Worm (Caenorhabditis elegans) whole organism, L4 larva: ENCODE results near the gene ZC449.7.

ENCODE experiments used
- F37D6.2 ChIP-seq: sonication (generic microtip); optimal IDR thresholded peaks from 2 replicates; lab custom pipeline; 2016; ENCODE audit warnings: mild to moderate bottlenecking, missing genetic modification characterization, missing compliant biosample characterization
- F44E2.7 ChIP-seq: fragments of 200-800 bp; sonication (Bioruptor generic); IDR thresholded peaks from 2 replicates; pipeline ENCODE4 v2.1.2; 2022; ENCODE audit warnings: missing genetic modification characterization, missing compliant biosample characterization
- Y48G9A.11 ChIP-seq: fragments of 200-800 bp; sonication (Bioruptor generic); IDR thresholded peaks from 2 replicates; pipeline ENCODE4 v1.3.6; 2022; ENCODE audit warnings: missing genetic modification reagents, missing genetic modification characterization, missing compliant biosample characterization
- ceh-82 ChIP-seq: sonication (generic microtip); optimal IDR thresholded peaks from 2 replicates; lab custom pipeline; 2017; ENCODE audit warnings: missing biosample characterization, missing genetic modification characterization
- ces-1 ChIP-seq: fragments of 150-350 bp; sonication (generic microtip); optimal IDR thresholded peaks from 4 replicates; lab custom pipeline; 2014; ENCODE audit warnings: missing biosample characterization, missing genetic modification reagents, missing genetic modification characterization
- daf-16 ChIP-seq, 3 experiments: sonication (generic microtip); optimal IDR thresholded peaks; 2 replicates each; lab custom pipeline; 2016 to 2017; ENCODE audit warnings: missing genetic modification characterization in 3 of 3, missing genetic modification reagents in 3 of 3, mild to moderate bottlenecking in 2 of 3, missing compliant biosample characterization in 2 of 3, missing biosample characterization in 1 of 3, moderate library complexity in 1 of 3
- dmd-6 ChIP-seq: fragments of 200-800 bp; sonication (Bioruptor generic); IDR thresholded peaks from 2 replicates; pipeline ENCODE4 v1.3.6; 2022; ENCODE audit warnings: missing genetic modification reagents, missing genetic modification characterization, missing compliant biosample characterization
- dpl-1 ChIP-seq: fragments of 150-350 bp; optimal IDR thresholded peaks from 2 replicates; lab custom pipeline; 2014; ENCODE audit warnings: missing biosample characterization, missing genetic modification reagents, missing genetic modification characterization
- dve-1 ChIP-seq: sonication (generic microtip); optimal IDR thresholded peaks from 2 replicates; lab custom pipeline; 2017; ENCODE audit warnings: antibody characterized with exemption, mild to moderate bottlenecking, missing genetic modification characterization, missing compliant biosample characterization; ENCODE audit not compliant: insufficient read depth
- egl-43 ChIP-seq: fragments of 200-800 bp; sonication (Bioruptor generic); IDR thresholded peaks from 2 replicates; pipeline ENCODE4 v1.3.6; 2022; ENCODE audit warnings: missing genetic modification reagents, missing genetic modification characterization, missing compliant biosample characterization
- hif-1 ChIP-seq, 2 experiments: sonication (generic microtip); optimal IDR thresholded peaks; 2 replicates each; lab custom pipeline; 2016 to 2017; ENCODE audit warnings: missing compliant biosample characterization in 2 of 2, missing genetic modification characterization in 2 of 2, missing genetic modification reagents in 2 of 2, missing genotype in 2 of 2, mild to moderate bottlenecking in 1 of 2
- hlh-11 ChIP-seq: fragments of 200-800 bp; sonication (Bioruptor generic); optimal IDR thresholded peaks from 2 replicates; lab custom pipeline; 2018; ENCODE audit warnings: mild to moderate bottlenecking, missing genetic modification characterization, missing compliant biosample characterization
- hlh-30 ChIP-seq: sonication (generic microtip); optimal IDR thresholded peaks from 2 replicates; lab custom pipeline; 2017; ENCODE audit warnings: antibody characterized with exemption, mild to moderate bottlenecking, missing genetic modification characterization, missing compliant biosample characterization; ENCODE audit not compliant: insufficient read depth
- hmg-1.1 ChIP-seq: fragments of 200-800 bp; sonication (Bioruptor generic); IDR thresholded peaks from 2 replicates; pipeline ENCODE4 v1.3.6; 2022; ENCODE audit warnings: missing genetic modification reagents, missing genetic modification characterization, missing compliant biosample characterization
- jun-1 ChIP-seq: fragments of 150-350 bp; optimal IDR thresholded peaks from 2 replicates; lab custom pipeline; 2014; ENCODE audit warnings: missing biosample characterization, missing genetic modification reagents, missing genetic modification characterization
- lim-7 ChIP-seq: fragments of 200-800 bp; sonication (Bioruptor generic); IDR thresholded peaks from 2 replicates; pipeline ENCODE4 v1.3.6; 2022; ENCODE audit warnings: missing genetic modification characterization, missing compliant biosample characterization
- lin-13 ChIP-seq: fragments of 150-350 bp; optimal IDR thresholded peaks from 2 replicates; lab custom pipeline; 2014; ENCODE audit warnings: missing biosample characterization, missing genetic modification reagents, missing genetic modification characterization
- lin-38 ChIP-seq: fragments of 200-800 bp; sonication (Bioruptor generic); IDR thresholded peaks from 2 replicates; pipeline ENCODE4 v1.3.6; 2022; ENCODE audit warnings: missing genetic modification reagents, missing genetic modification characterization, missing compliant biosample characterization
- mdl-1 ChIP-seq, 2 experiments: fragments of 150-350 bp in 1 of 2; sonication (generic microtip) in 1 of 2; optimal IDR thresholded peaks; 2 replicates each; lab custom pipeline; 2014 to 2017; ENCODE audit warnings: missing biosample characterization in 2 of 2, missing genetic modification characterization in 2 of 2
- mep-1 ChIP-seq: fragments of 150-350 bp; sonication (generic microtip); optimal IDR thresholded peaks from 3 replicates; lab custom pipeline; 2014; ENCODE audit warnings: missing biosample characterization, missing genetic modification characterization
- mxl-3 ChIP-seq: fragments of 200-800 bp; sonication (Bioruptor generic); optimal IDR thresholded peaks from 2 replicates; lab custom pipeline; 2018; ENCODE audit warnings: mild to moderate bottlenecking, missing genetic modification characterization, missing compliant biosample characterization
- nhr-11 ChIP-seq: fragments of 150-350 bp; optimal IDR thresholded peaks from 2 replicates; lab custom pipeline; 2014; ENCODE audit warnings: missing biosample characterization, missing genetic modification characterization
- nhr-28 ChIP-seq: fragments of 150-350 bp; optimal IDR thresholded peaks from 2 replicates; lab custom pipeline; 2014; ENCODE audit warnings: missing biosample characterization, missing genetic modification characterization
- nhr-77 ChIP-seq: fragments of 150-350 bp; optimal IDR thresholded peaks from 2 replicates; lab custom pipeline; 2014; ENCODE audit warnings: missing biosample characterization, missing genetic modification characterization
- php-3 ChIP-seq: fragments of 200-800 bp; sonication (Bioruptor generic); IDR thresholded peaks from 2 replicates; pipeline ENCODE4 v1.3.6; 2022; ENCODE audit warnings: missing genetic modification reagents, missing genetic modification characterization, missing compliant biosample characterization
- pqm-1 ChIP-seq: sonication (generic microtip); optimal IDR thresholded peaks from 2 replicates; lab custom pipeline; 2017; ENCODE audit warnings: missing biosample characterization, missing genetic modification characterization
- set-16 ChIP-seq: fragments of 200-800 bp; sonication (Bioruptor generic); IDR thresholded peaks from 2 replicates; pipeline ENCODE4 v1.3.6; 2022; ENCODE audit warnings: missing genetic modification reagents, missing genetic modification characterization, missing compliant biosample characterization
- vab-7 ChIP-seq: fragments of 200-800 bp; sonication (Bioruptor generic); IDR thresholded peaks from 2 replicates; pipeline ENCODE4 v1.3.6; 2022; ENCODE audit warnings: missing genetic modification reagents, missing genetic modification characterization, missing compliant biosample characterization
- ztf-11 ChIP-seq: fragments of 150-350 bp; optimal IDR thresholded peaks from 2 replicates; lab custom pipeline; 2014; ENCODE audit warnings: missing biosample characterization, missing genetic modification characterization
- ztf-7 ChIP-seq: fragments of 150-350 bp; optimal IDR thresholded peaks from 2 replicates; lab custom pipeline; 2014; ENCODE audit warnings: missing biosample characterization, missing genetic modification characterization

ZC449.7 gene

DNA sequence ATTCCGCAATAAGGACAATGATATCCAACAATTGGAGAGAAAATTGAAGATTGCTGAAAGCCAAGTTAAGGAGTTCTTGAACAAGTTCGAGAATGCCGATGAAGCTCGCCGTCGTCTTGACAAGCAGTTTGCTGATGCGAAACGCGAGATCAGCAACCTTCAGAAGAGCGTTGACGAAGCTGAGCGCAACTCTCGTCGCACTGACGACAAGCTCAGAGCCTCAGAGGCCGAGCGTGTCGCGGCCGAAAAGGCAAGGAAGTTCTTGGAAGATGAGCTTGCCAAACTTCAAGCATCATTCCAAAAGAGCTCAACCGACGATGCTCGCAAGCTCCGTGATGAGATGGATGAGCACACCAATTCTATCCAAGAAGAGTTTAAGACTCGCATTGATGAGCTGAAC lies 27.5 kb upstream of the ZC449.7 start:
- no peak for TF ChIP-seq F37D6.2 (tag; lab: Kevin White, UChicago)
- TF ChIP-seq set-16: peak; percentile 68
- 0 out of 2 replicates have a peak, but pooled peaks have one; percentile 38 for TF ChIP-seq egl-43

DNA sequence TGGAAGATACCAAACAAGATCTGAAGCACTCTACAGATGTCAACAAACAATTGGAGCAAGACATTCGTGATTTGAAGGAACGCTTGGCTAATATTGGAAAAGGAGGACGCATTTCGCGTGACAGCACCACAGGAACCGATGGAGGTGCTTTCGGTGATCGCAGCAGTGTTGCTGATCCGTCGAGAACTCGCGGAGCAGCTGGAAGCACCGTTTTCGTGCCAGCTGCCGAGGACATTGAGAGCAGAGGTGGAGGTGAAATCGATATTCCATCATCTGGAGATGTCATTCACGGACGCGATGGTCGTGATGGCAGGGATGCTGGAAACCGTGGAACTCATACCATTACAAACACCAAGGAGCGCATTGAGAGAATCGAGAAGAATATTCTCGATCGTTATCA lies 26.3 kb upstream of the ZC449.7 start:
- TF ChIP-seq dmd-6 (GFP tag; lab: Robert Waterston, UW): no peak
- TF ChIP-seq hlh-30 (tag; lab: Kevin White, UChicago): no peak
- TF ChIP-seq set-16: peak; percentile 64
- no peak for TF ChIP-seq pqm-1 (tag; lab: Kevin White, UChicago)

DNA sequence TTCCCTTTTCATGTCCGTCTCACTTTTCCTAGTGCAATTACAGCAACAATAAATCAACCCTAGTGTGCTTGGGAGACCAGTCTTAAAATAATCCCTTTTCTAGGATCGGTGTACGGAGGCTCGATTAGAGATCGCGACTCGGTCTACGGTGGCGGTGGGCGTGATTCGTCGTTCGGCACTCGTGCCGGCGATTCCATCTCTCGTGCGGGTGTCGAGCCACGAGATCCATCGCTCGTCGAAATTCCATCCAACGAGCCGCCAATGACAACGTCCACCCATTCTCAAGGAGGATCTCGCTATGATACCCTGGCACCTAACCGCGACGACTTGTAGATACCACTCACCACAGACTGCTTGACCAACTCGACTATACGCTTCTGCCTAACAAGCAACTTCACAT lies 21.4 kb upstream of the ZC449.7 start:
- TF ChIP-seq set-16 (peak; percentile 70), egl-43 (peak; percentile 66; the same call in 1 of the 2 replicates), php-3 (GFP tag; lab: Robert Waterston, UW) (0 out of 2 replicates have a peak, but pooled peaks have one; percentile 11), F44E2.7 (GFP tag; lab: Robert Waterston, UW) (no peak)
- TF ChIP-seq, all 104 proteins: peak for 3

DNA sequence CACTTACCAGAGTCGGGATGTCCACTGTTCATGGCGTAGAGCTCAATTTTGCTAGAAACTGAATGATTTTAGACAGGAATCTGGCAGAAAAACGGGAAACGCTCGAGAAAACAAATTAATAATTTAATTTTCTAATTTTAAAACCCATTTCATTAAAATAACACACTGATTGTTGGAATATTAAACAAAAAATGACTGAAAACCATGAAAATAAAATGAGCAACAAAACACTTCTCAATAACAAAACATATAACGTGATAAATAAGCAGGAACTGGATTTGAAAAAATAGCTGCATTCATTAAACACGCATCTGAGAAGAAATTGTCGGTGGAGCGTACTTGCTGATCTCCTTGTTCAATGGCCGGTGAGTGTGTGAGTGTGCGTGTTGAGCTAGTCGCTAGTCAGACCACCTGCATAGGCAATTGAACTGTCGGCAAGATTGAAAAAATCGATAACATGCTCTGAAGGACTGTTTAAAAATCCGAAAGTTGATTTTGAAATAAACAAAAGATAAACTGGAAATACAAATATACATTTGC lies 16.3 kb upstream of the ZC449.7 start, which contains the start of gene ZC8.6:
Gene ZC8.6, minus strand, starts transcription at position 51 of the 540 bp plus-strand sequence.
- TF ChIP-seq Y48G9A.11 (GFP tag; lab: Robert Waterston, UW) (no peak), jun-1 (tag; lab: Kevin White, UChicago) (no peak), hmg-1.1 (GFP tag; lab: Robert Waterston, UW) (peak; percentile 65), lin-38 (GFP tag; lab: Robert Waterston, UW) (peak; percentile 90), dpl-1 (GFP tag; lab: Kevin White, UChicago) (peak; percentile 14), mdl-1 (tag; optimal IDR thresholded peaks at IDR 0.05; lab: Kevin White, UChicago) (peak in 1 of 2 experiments; percentile 33), hlh-11 (tag; lab: Kevin White, UChicago) (peak; percentile 67), hlh-30 (tag; lab: Kevin White, UChicago) (peak; percentile 13), ztf-7 (tag; lab: Kevin White, UChicago) (no peak), ces-1 (GFP tag; lab: Kevin White, UChicago) (no peak), dve-1 (tag; lab: Kevin White, UChicago) (peak; percentile 53), vab-7 (GFP tag; lab: Robert Waterston, UW) (no peak), lin-13 (GFP tag; lab: Kevin White, UChicago) (peak; percentile 46), daf-16 (GFP tag; optimal IDR thresholded peaks at IDR 0.05; lab: Kevin White, UChicago) (no peak), daf-16 (tag; optimal IDR thresholded peaks at IDR 0.05; lab: Kevin White, UChicago) (peak; percentile 25), pqm-1 (tag; lab: Kevin White, UChicago) (peak; percentile 3), hif-1 (tag; optimal IDR thresholded peaks at IDR 0.05; lab: Kevin White, UChicago) (peak in 1 of 2 experiments; percentile 27), nhr-28 (peak; percentile 58), ceh-82 (tag; lab: Kevin White, UChicago) (no peak), nhr-11 (tag; lab: Kevin White, UChicago) (peak; percentile 20), lim-7 (GFP tag; lab: Robert Waterston, UW) (no peak), mxl-3 (GFP tag; lab: Kevin White, UChicago) (peak; percentile 26), nhr-77 (tag; lab: Kevin White, UChicago) (peak; percentile 58), F37D6.2 (tag; lab: Kevin White, UChicago) (no peak), set-16 (no peak), mep-1 (tag; lab: Kevin White, UChicago) (peak; percentile 71)
- TF ChIP-seq, all 104 proteins: peak for 16

DNA sequence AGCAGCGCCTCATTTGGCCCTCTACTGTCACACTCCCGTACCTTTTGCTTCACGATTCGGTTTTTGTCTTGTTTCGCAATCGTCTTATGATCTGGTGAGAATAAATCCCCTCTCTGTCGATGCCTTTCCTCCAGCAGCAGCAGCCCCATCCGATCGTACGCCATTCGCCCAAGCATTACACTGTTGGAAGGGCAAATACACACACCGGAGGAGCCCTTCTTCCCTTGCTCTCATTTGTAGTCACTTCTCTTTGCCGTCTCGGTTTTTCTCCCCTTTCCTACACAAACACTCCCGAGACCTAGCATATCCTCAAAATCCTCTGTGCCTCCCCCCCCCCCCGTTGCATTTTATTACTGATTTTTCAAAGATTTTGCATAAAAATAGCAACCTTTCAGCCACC lies 15.0 kb upstream of the ZC449.7 start, which contains the start of gene set-30:
Gene set-30, plus strand, starts transcription at position 396 of the 400 bp plus-strand sequence.
- TF ChIP-seq ztf-11: no peak
- TF ChIP-seq egl-43: 0 out of 2 replicates have a peak, but pooled peaks have one; percentile 14
- peak; percentile 4 for TF ChIP-seq hlh-30 (tag; lab: Kevin White, UChicago)
